Worm (Caenorhabditis elegans): Measurements from ENCODE around the gene stt-3.

- no peak for TF ChIP-seq ahr-1 (tag; optimal IDR thresholded peaks at IDR 0.05)
- TF ChIP-seq pha-4 (tag; optimal IDR thresholded peaks at IDR 0.05) = no peak
- no peak for TF ChIP-seq tbx-2 (tag; optimal IDR thresholded peaks at IDR 0.05)
- no peak for TF ChIP-seq pqm-1 (tag; optimal IDR thresholded peaks at IDR 0.05)
- TF ChIP-seq sox-4 (tag; optimal IDR thresholded peaks at IDR 0.05) = no peak
- no peak for TF ChIP-seq fkh-10 (GFP tag; optimal IDR thresholded peaks at IDR 0.05)
Observed at ce11 chrIII:6215943-6216342, 32.5 kb upstream of the stt-3 start.
